Comparison of ENCODE assay signal across 5 worm cellular contexts in the genomic region with DNA sequence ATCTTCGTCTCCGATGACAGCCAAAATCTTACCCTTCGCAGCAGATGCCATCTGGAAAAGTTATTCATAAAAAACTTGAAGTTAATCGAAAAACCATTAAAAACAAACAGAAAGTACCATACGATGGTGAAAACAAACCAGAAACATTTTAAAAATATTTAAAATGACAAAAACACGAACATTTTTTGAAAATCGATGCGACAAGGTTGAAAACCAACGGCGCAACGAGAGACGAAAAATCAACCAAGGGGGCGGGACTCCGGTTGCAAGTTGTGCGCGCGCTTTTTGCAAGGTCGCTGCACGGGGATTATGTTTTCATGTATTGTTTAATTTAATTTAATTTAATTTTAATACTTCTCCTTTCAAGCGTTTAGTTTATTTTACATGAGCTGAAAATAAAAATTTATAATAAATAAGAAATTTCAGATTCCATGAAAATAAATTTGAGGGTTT.
A peak's percentile ranks its signal among the peaks of the same experiment; 100 is the strongest.
TF ChIP-seq lines count a peak whose summit lies in the region.

TSS of gene vha-9 (minus strand) at position 51 of the 453 bp plus-strand sequence.

TF ChIP-seq in whole organism, L1 larva, 84 proteins besides CTCF, POLR2A, EP300 and RAD21 (continues in another document):
- TF ChIP-seq dpl-1 (GFP tag; optimal IDR thresholded peaks at IDR 0.05; lab: Kevin White, UChicago) (peak; percentile 35 to 72 (median 66)), lin-15B (tag; optimal IDR thresholded peaks at IDR 0.05; lab: Kevin White, UChicago) (peak; percentile 31), pax-3 (tag; optimal IDR thresholded peaks at IDR 0.05; lab: Kevin White, UChicago) (no peak), snpc-4 (tag; optimal IDR thresholded peaks at IDR 0.05; lab: Kevin White, UChicago) (peak; percentile 37), tbx-2 (tag; optimal IDR thresholded peaks at IDR 0.05; lab: Kevin White, UChicago) (peak; percentile 76), ceh-63 (GFP tag; optimal IDR thresholded peaks at IDR 0.05; lab: Kevin White, UChicago) (no peak), unc-86 (tag; optimal IDR thresholded peaks at IDR 0.05; lab: Kevin White, UChicago) (peak; percentile 57), nhr-20 (tag; optimal IDR thresholded peaks at IDR 0.05; lab: Kevin White, UChicago) (peak; percentile 72), unc-62 (GFP tag; optimal IDR thresholded peaks at IDR 0.05; lab: Kevin White, UChicago) (no peak), tlp-1 (tag; optimal IDR thresholded peaks at IDR 0.05; lab: Kevin White, UChicago) (no peak), C34B4.2 (tag; optimal IDR thresholded peaks at IDR 0.05; lab: Kevin White, UChicago) (no peak), hpl-2 (GFP tag; optimal IDR thresholded peaks at IDR 0.05; lab: Kevin White, UChicago) (peak; percentile 3), vab-15 (tag; optimal IDR thresholded peaks at IDR 0.05; lab: Kevin White, UChicago) (no peak), ceh-90 (tag; optimal IDR thresholded peaks at IDR 0.05; lab: Kevin White, UChicago) (no peak), blmp-1 (tag; optimal IDR thresholded peaks at IDR 0.05; lab: Kevin White, UChicago) (peak; percentile 45), efl-3 (GFP tag; optimal IDR thresholded peaks at IDR 0.05; lab: Kevin White, UChicago) (no peak), grh-1 (GFP tag; IDR thresholded peaks at IDR 0.05; lab: Robert Waterston, UW) (peak; percentile 51), unc-98 (GFP tag; IDR thresholded peaks at IDR 0.05; lab: Robert Waterston, UW) (no peak)

TF ChIP-seq in whole organism, L3 larva, 47 proteins besides CTCF, POLR2A, EP300 and RAD21 (continues in another document):
- peak; percentile 37 for TF ChIP-seq lsy-12 (tag; optimal IDR thresholded peaks at IDR 0.05; lab: Kevin White, UChicago)
- TF ChIP-seq nhr-28 (tag; optimal IDR thresholded peaks at IDR 0.05; lab: Kevin White, UChicago) = no peak
- TF ChIP-seq ceh-82 (tag; optimal IDR thresholded peaks at IDR 0.05; lab: Kevin White, UChicago) = no peak
- no peak for TF ChIP-seq fos-1 (tag; optimal IDR thresholded peaks at IDR 0.05; lab: Kevin White, UChicago)
- TF ChIP-seq aly-2 (tag; optimal IDR thresholded peaks at IDR 0.05; lab: Kevin White, UChicago) = no peak
- TF ChIP-seq skn-1 (tag; optimal IDR thresholded peaks at IDR 0.05; lab: Kevin White, UChicago) = no peak
- TF ChIP-seq pqm-1 (tag; optimal IDR thresholded peaks at IDR 0.05; lab: Kevin White, UChicago) = peak; percentile 75
- no peak for TF ChIP-seq zag-1 (tag; optimal IDR thresholded peaks at IDR 0.05; lab: Kevin White, UChicago)
- no peak for TF ChIP-seq ZK546.5 (tag; optimal IDR thresholded peaks at IDR 0.05; lab: Kevin White, UChicago)
- TF ChIP-seq pha-4 (tag; optimal IDR thresholded peaks at IDR 0.05; lab: Kevin White, UChicago) = peak; percentile 81
- TF ChIP-seq ama-1 (optimal IDR thresholded peaks at IDR 0.05; lab: Kevin White, UChicago) = peak; percentile 61
- peak; percentile 60 for TF ChIP-seq R02D3.7 (tag; optimal IDR thresholded peaks at IDR 0.05; lab: Kevin White, UChicago)
- TF ChIP-seq nhr-11 (tag; optimal IDR thresholded peaks at IDR 0.05; lab: Kevin White, UChicago) = no peak
- TF ChIP-seq fkh-10 (GFP tag; optimal IDR thresholded peaks at IDR 0.05; lab: Kevin White, UChicago) = no peak
- TF ChIP-seq ztf-11 (tag; optimal IDR thresholded peaks at IDR 0.05; lab: Kevin White, UChicago) = no peak
- peak; percentile 72 for TF ChIP-seq nhr-43 (tag; optimal IDR thresholded peaks at IDR 0.05; lab: Kevin White, UChicago; ENCODE audit: poor library complexity, severe bottlenecking)
- TF ChIP-seq nhr-67 (tag; optimal IDR thresholded peaks at IDR 0.05; lab: Kevin White, UChicago) = no peak
- peak; percentile 58 for TF ChIP-seq lin-39 (tag; optimal IDR thresholded peaks at IDR 0.05; lab: Kevin White, UChicago)

TF ChIP-seq in whole organism, early embryonic, 17 proteins besides CTCF, POLR2A, EP300 and RAD21:
- TF ChIP-seq F13C5.2 (tag; optimal IDR thresholded peaks at IDR 0.05; lab: Kevin White, UChicago) (peak; percentile 36), hmg-4 (GFP tag; optimal IDR thresholded peaks at IDR 0.05; lab: Kevin White, UChicago) (peak; percentile 43), scrt-1 (GFP tag; IDR thresholded peaks at IDR 0.05; lab: Robert Waterston, UW) (peak; percentile 29; the same call in 1 of the 2 replicates), ceh-36 (tag; optimal IDR thresholded peaks at IDR 0.05; lab: Kevin White, UChicago) (peak; percentile 67), ets-7 (tag; optimal IDR thresholded peaks at IDR 0.05; lab: Kevin White, UChicago) (no peak), ceh-13 (GFP tag; optimal IDR thresholded peaks at IDR 0.05; lab: Kevin White, UChicago) (no peak), tra-4 (tag; optimal IDR thresholded peaks at IDR 0.05; lab: Kevin White, UChicago) (no peak)

TF ChIP-seq in whole organism, midembryonic, 9 proteins besides CTCF, POLR2A, EP300 and RAD21:
- peak; percentile 7 for TF ChIP-seq cog-1 (tag; optimal IDR thresholded peaks at IDR 0.05; lab: Kevin White, UChicago)
- peak; percentile 62 for TF ChIP-seq med-1 (GFP tag; optimal IDR thresholded peaks at IDR 0.05; lab: Kevin White, UChicago; ENCODE audit: insufficient read depth)
- no peak for TF ChIP-seq ztf-23 (GFP tag; IDR thresholded peaks at IDR 0.05; lab: Robert Waterston, UW)

TF ChIP-seq in whole organism, young adult, 124 proteins besides CTCF, POLR2A, EP300 and RAD21 (continues in another document):
- TF ChIP-seq aptf-2 (GFP tag; conservative IDR thresholded peaks at IDR 0.05; lab: Robert Waterston, UW) (no peak), B0019.2 (GFP tag; conservative IDR thresholded peaks at IDR 0.05; lab: Robert Waterston, UW) (no peak), ZK185.1 (tag; optimal IDR thresholded peaks at IDR 0.05; lab: Kevin White, UChicago; ENCODE audit: poor library complexity, severe bottlenecking) (no peak), rpc-1 (optimal IDR thresholded peaks at IDR 0.05; lab: Kevin White, UChicago) (peak; percentile 33), rpc-1 (tag; optimal IDR thresholded peaks at IDR 0.05; lab: Kevin White, UChicago) (no peak), dpff-1 (tag; optimal IDR thresholded peaks at IDR 0.05; lab: Kevin White, UChicago) (no peak), F10E7.11 (tag; optimal IDR thresholded peaks at IDR 0.05; lab: Kevin White, UChicago) (no peak), attf-5 (GFP tag; optimal IDR thresholded peaks at IDR 0.05; lab: Kevin White, UChicago) (peak; percentile 45), rcor-1 (GFP tag; IDR thresholded peaks at IDR 0.05; lab: Robert Waterston, UW) (no peak), unc-62 (GFP tag; optimal IDR thresholded peaks at IDR 0.05; lab: Kevin White, UChicago) (no peak), dox-1 (GFP tag; IDR thresholded peaks at IDR 0.05; lab: Robert Waterston, UW) (peak; percentile 57; the same call in 1 of the 2 replicates), madf-6 (GFP tag; IDR thresholded peaks at IDR 0.05; lab: Robert Waterston, UW) (peak; percentile 64), dpl-1 (GFP tag; optimal IDR thresholded peaks at IDR 0.05; lab: Kevin White, UChicago) (no peak), C06A6.2 (GFP tag; conservative IDR thresholded peaks at IDR 0.05; lab: Robert Waterston, UW) (no peak), Y79H2A.3 (GFP tag; conservative IDR thresholded peaks at IDR 0.05; lab: Robert Waterston, UW) (no peak), hmg-20 (GFP tag; IDR thresholded peaks at IDR 0.05; lab: Robert Waterston, UW) (no peak), lsl-1 (GFP tag; optimal IDR thresholded peaks at IDR 0.05; lab: Kevin White, UChicago) (no peak), Y67H2A.10 (GFP tag; conservative IDR thresholded peaks at IDR 0.05; lab: Robert Waterston, UW) (no peak), cebp-1 (GFP tag; IDR thresholded peaks at IDR 0.05; lab: Robert Waterston, UW) (no peak), cebp-1 (tag; optimal IDR thresholded peaks at IDR 0.05; lab: Kevin White, UChicago) (no peak), lsy-27 (tag; optimal IDR thresholded peaks at IDR 0.05; lab: Kevin White, UChicago; ENCODE audit: borderline replicate concordance, insufficient read depth) (no peak), B0035.1 (tag; optimal IDR thresholded peaks at IDR 0.05; lab: Kevin White, UChicago) (no peak), T26A5.8 (tag; optimal IDR thresholded peaks at IDR 0.05; lab: Kevin White, UChicago) (no peak), efl-1 (GFP tag; optimal IDR thresholded peaks at IDR 0.05; lab: Kevin White, UChicago) (no peak), ztf-22 (GFP tag; optimal IDR thresholded peaks at IDR 0.05; lab: Kevin White, UChicago) (no peak), F22D6.2 (tag; optimal IDR thresholded peaks at IDR 0.05; lab: Kevin White, UChicago) (no peak), F55B11.4 (tag; optimal IDR thresholded peaks at IDR 0.05; lab: Kevin White, UChicago; ENCODE audit: borderline replicate concordance, insufficient read depth) (no peak), ceh-100 (GFP tag; IDR thresholded peaks at IDR 0.05; lab: Robert Waterston, UW) (peak; percentile 70), ets-4 (GFP tag; optimal IDR thresholded peaks at IDR 0.05; lab: Kevin White, UChicago) (no peak), aptf-3 (GFP tag; IDR thresholded peaks at IDR 0.05; lab: Robert Waterston, UW) (no peak), rec-8 (tag; optimal IDR thresholded peaks at IDR 0.05; lab: Kevin White, UChicago) (no peak), K12H6.12 (tag; optimal IDR thresholded peaks at IDR 0.05; lab: Kevin White, UChicago) (no peak), somi-1 (GFP tag; optimal IDR thresholded peaks at IDR 0.05; lab: Kevin White, UChicago) (no peak), fkh-3 (tag; optimal IDR thresholded peaks at IDR 0.05; lab: Kevin White, UChicago) (no peak), B0336.3 (GFP tag; IDR thresholded peaks at IDR 0.05; lab: Robert Waterston, UW) (no peak), snpc-1.3 (tag; optimal IDR thresholded peaks at IDR 0.05; lab: Kevin White, UChicago; ENCODE audit: insufficient read depth) (peak; percentile 72), madf-10 (tag; optimal IDR thresholded peaks at IDR 0.05; lab: Kevin White, UChicago) (peak; percentile 27), repo-1 (tag; optimal IDR thresholded peaks at IDR 0.05; lab: Kevin White, UChicago) (no peak), ztf-26 (tag; optimal IDR thresholded peaks at IDR 0.05; lab: Kevin White, UChicago) (no peak), B0261.1 (tag; optimal IDR thresholded peaks at IDR 0.05; lab: Kevin White, UChicago) (peak; percentile 26), nhr-27 (tag; optimal IDR thresholded peaks at IDR 0.05; lab: Kevin White, UChicago) (no peak), snpc-3.4 (tag; optimal IDR thresholded peaks at IDR 0.05; lab: Kevin White, UChicago) (peak; percentile 52), tbx-9 (tag; optimal IDR thresholded peaks at IDR 0.05; lab: Kevin White, UChicago; ENCODE audit: borderline replicate concordance) (no peak), F49E8.2 (tag; optimal IDR thresholded peaks at IDR 0.05; lab: Kevin White, UChicago; ENCODE audit: insufficient read depth) (no peak), bed-2 (GFP tag; IDR thresholded peaks at IDR 0.05; lab: Robert Waterston, UW) (no peak), F23B12.7 (tag; optimal IDR thresholded peaks at IDR 0.05; lab: Kevin White, UChicago; ENCODE audit: insufficient read depth) (peak; percentile 69)

Comparison
In these comparisons a context has a peak if more than half of its experiments do, and no peak if none do; other contexts are left out.
1. Of the 8 proteins assayed by ChIP-seq in both whole organism, young adult and whole organism, L1 larva: peak only in whole organism, young adult: none; only in whole organism, L1 larva: dpl-1, efl-1, nhr-90 and unc-130; in both: none; in neither: 2; mixed calls (peak in some experiments, not most) for 2.